Fruit fly (Drosophila melanogaster): ENCODE results near the gene CG9044.
A peak's percentile ranks its signal among the peaks of the same experiment; 100 is the strongest.

The CG9044 gene

dm6 chr2L:5944305-5945282, 4.7 kb upstream of the CG9044 start (continued):
- 0 out of 3 replicates have a peak, but pooled peaks have one; percentile 20 for TF ChIP-seq CG8119 (GFP tag; IDR thresholded peaks at IDR 0.05)
- TF ChIP-seq Ets96B (tag; optimal IDR thresholded peaks at IDR 0.05) = no peak
- TF ChIP-seq CG6163 (GFP tag; IDR thresholded peaks at IDR 0.05) = peak; percentile 58; the same call in 1 of the 3 replicates
- no peak for TF ChIP-seq Smox (GFP tag; optimal IDR thresholded peaks at IDR 0.05)
- no peak for TF ChIP-seq Lpt (GFP tag; optimal IDR thresholded peaks at IDR 0.05)
- no peak for TF ChIP-seq Met (GFP tag; optimal IDR thresholded peaks at IDR 0.05)
- no peak for TF ChIP-seq CG4318 (GFP tag; optimal IDR thresholded peaks at IDR 0.05)
- TF ChIP-seq CG31627 (GFP tag; optimal IDR thresholded peaks at IDR 0.05) = no peak
- no peak for TF ChIP-seq topi (GFP tag; optimal IDR thresholded peaks at IDR 0.05)
- TF ChIP-seq CG3032 (tag; optimal IDR thresholded peaks at IDR 0.05) = no peak
- TF ChIP-seq Eip78C (GFP tag) = peak; percentile 50
- no peak for TF ChIP-seq cyc (GFP tag; optimal IDR thresholded peaks at IDR 0.05)
- TF ChIP-seq CG10631 (GFP tag; optimal IDR thresholded peaks at IDR 0.05) = no peak
- no peak for TF ChIP-seq CG3919 (GFP tag; optimal IDR thresholded peaks at IDR 0.05)
- TF ChIP-seq CG16779 (tag; optimal IDR thresholded peaks at IDR 0.05) = peak; percentile 58
- TF ChIP-seq Blimp-1 (GFP tag; optimal IDR thresholded peaks at IDR 0.05) = no peak
- no peak for TF ChIP-seq Ets21C (GFP tag; optimal IDR thresholded peaks at IDR 0.05)
- TF ChIP-seq CG34406 (GFP tag; optimal IDR thresholded peaks at IDR 0.05) = no peak
- no peak for TF ChIP-seq Hr38 (GFP tag; optimal IDR thresholded peaks at IDR 0.05)
- TF ChIP-seq fd59A (GFP tag; optimal IDR thresholded peaks at IDR 0.05) = no peak
- TF ChIP-seq CG8632 (GFP tag; optimal IDR thresholded peaks at IDR 0.05) = no peak
- no peak for TF ChIP-seq fd85E (GFP tag; optimal IDR thresholded peaks at IDR 0.05)
- no peak for TF ChIP-seq Sox14 (GFP tag; optimal IDR thresholded peaks at IDR 0.05)
- TF ChIP-seq lz (GFP tag; optimal IDR thresholded peaks at IDR 0.05) = no peak
- no peak for TF ChIP-seq spab (GFP tag; optimal IDR thresholded peaks at IDR 0.05)
- peak; percentile 58 for TF ChIP-seq vri (GFP tag; optimal IDR thresholded peaks at IDR 0.05)
- TF ChIP-seq CG15336 (GFP tag; IDR thresholded peaks at IDR 0.05) = peak; percentile 40; the same call in 1 of the 2 replicates
- no peak for TF ChIP-seq dac (GFP tag; optimal IDR thresholded peaks at IDR 0.05)
- no peak for TF ChIP-seq CG11902 (GFP tag; optimal IDR thresholded peaks at IDR 0.05)
- TF ChIP-seq salr (GFP tag; optimal IDR thresholded peaks at IDR 0.05) = no peak
- no peak for TF ChIP-seq CG10669 (GFP tag; optimal IDR thresholded peaks at IDR 0.05)
- TF ChIP-seq CG7368 (GFP tag; optimal IDR thresholded peaks at IDR 0.05) = no peak
- TF ChIP-seq eg (GFP tag; IDR thresholded peaks at IDR 0.05) = no peak
- no peak for TF ChIP-seq CG6854 (GFP tag; optimal IDR thresholded peaks at IDR 0.05)
- no peak for TF ChIP-seq achi (GFP tag; optimal IDR thresholded peaks at IDR 0.05)
- TF ChIP-seq acj6 (GFP tag; optimal IDR thresholded peaks at IDR 0.05) = no peak
- no peak for TF ChIP-seq CG11294 (GFP tag; IDR thresholded peaks at IDR 0.05)
- TF ChIP-seq CG9139 (GFP tag; optimal IDR thresholded peaks at IDR 0.05) = no peak

dm6 chr2L:5945651-5946547, 3.4 kb upstream of the CG9044 start:
- TF ChIP-seq Blimp-1 (GFP tag; optimal IDR thresholded peaks at IDR 0.05) (no peak), CG10631 (GFP tag; optimal IDR thresholded peaks at IDR 0.05) (no peak), svp (GFP tag) (peak; percentile 90)
